Fruit fly (Drosophila melanogaster) whole organism, prepupa: ENCODE results near the gene Tollo.

Source experiments
- CG10631 ChIP-seq: fragments of 200-800 bp; sonication (Bioruptor generic); optimal IDR thresholded peaks from 2 replicates; lab custom pipeline; 2016; ENCODE audit warnings: missing biosample characterization, missing genetic modification characterization
- CG10669 ChIP-seq: fragments of 200-800 bp; sonication (Bioruptor generic); optimal IDR thresholded peaks from 3 replicates; lab custom pipeline; 2018; ENCODE audit warnings: missing biosample characterization, mild to moderate bottlenecking, missing genetic modification characterization, moderate library complexity
- CG11294 ChIP-seq: fragments of 200-800 bp; sonication (Bioruptor generic); IDR thresholded peaks from 2 replicates; pipeline ENCODE4 v1.3.6; 2022; ENCODE audit warnings: missing biosample characterization, missing genetic modification characterization
- CG11762 ChIP-seq: fragments of 200-800 bp; sonication (Bioruptor generic); optimal IDR thresholded peaks from 3 replicates; lab custom pipeline; 2016; ENCODE audit warnings: missing biosample characterization, missing genetic modification characterization; ENCODE audit not compliant: insufficient read depth
- CG11902 ChIP-seq: fragments of 200-800 bp; sonication (Bioruptor generic); optimal IDR thresholded peaks from 3 replicates; lab custom pipeline; 2016; ENCODE audit warnings: missing biosample characterization, missing genetic modification characterization
- CG15336 ChIP-seq: fragments of 200-800 bp; sonication (Bioruptor generic); IDR thresholded peaks from 2 replicates; pipeline ENCODE4 v1.3.6; 2022; ENCODE audit warnings: missing biosample characterization, missing genetic modification characterization
- CG1621 ChIP-seq: fragments of 200-800 bp; sonication (Bioruptor generic); optimal IDR thresholded peaks from 3 replicates; lab custom pipeline; 2018; ENCODE audit warnings: missing biosample characterization, mild to moderate bottlenecking, missing genetic modification characterization
- CG16779 ChIP-seq: fragments of 200-800 bp; sonication (Bioruptor generic); optimal IDR thresholded peaks from 3 replicates; lab custom pipeline; 2017; ENCODE audit warnings: missing biosample characterization, mild to moderate bottlenecking, missing genetic modification characterization
- CG3032 ChIP-seq: fragments of 200-800 bp; optimal IDR thresholded peaks from 2 replicates; lab custom pipeline; 2019; ENCODE audit warnings: missing biosample characterization, mild to moderate bottlenecking, missing genetic modification characterization, moderate library complexity
- CG32006 ChIP-seq: fragments of 200-800 bp; sonication (Bioruptor generic); optimal IDR thresholded peaks from 3 replicates; lab custom pipeline; 2017; ENCODE audit warnings: missing biosample characterization, mild to moderate bottlenecking, missing genetic modification characterization
- CG34406 ChIP-seq: fragments of 200-800 bp; sonication (Bioruptor generic); optimal IDR thresholded peaks from 3 replicates; lab custom pipeline; 2016; ENCODE audit warnings: missing biosample characterization, missing genetic modification characterization
- CG3919 ChIP-seq: fragments of 200-800 bp; sonication (Bioruptor generic); optimal IDR thresholded peaks from 3 replicates; lab custom pipeline; 2016; ENCODE audit warnings: missing biosample characterization, missing genetic modification characterization
- CG6163 ChIP-seq: fragments of 200-800 bp; sonication (Bioruptor generic); IDR thresholded peaks from 3 replicates; pipeline ENCODE4 v1.3.6; 2022; ENCODE audit warnings: missing biosample characterization, missing genetic modification characterization
- CG6792 ChIP-seq: fragments of 200-800 bp; sonication (Bioruptor generic); optimal IDR thresholded peaks from 3 replicates; lab custom pipeline; 2016; ENCODE audit warnings: missing biosample characterization, missing genetic modification characterization
- CG6854 ChIP-seq: fragments of 200-800 bp; sonication (Bioruptor generic); optimal IDR thresholded peaks from 2 replicates; lab custom pipeline; 2017; ENCODE audit warnings: missing biosample characterization, mild to moderate bottlenecking, missing genetic modification characterization
- CG8119 ChIP-seq: fragments of 200-800 bp; sonication (Bioruptor generic); IDR thresholded peaks from 3 replicates; pipeline ENCODE4 v1.3.6; 2022; ENCODE audit warnings: missing biosample characterization, missing genetic modification characterization
- CG8319 ChIP-seq: fragments of 200-800 bp; sonication (Bioruptor generic); optimal IDR thresholded peaks from 3 replicates; lab custom pipeline; 2016; ENCODE audit warnings: missing biosample characterization, missing genetic modification characterization
- CG8632 ChIP-seq: fragments of 200-800 bp; sonication (Bioruptor generic); optimal IDR thresholded peaks from 3 replicates; lab custom pipeline; 2016; ENCODE audit warnings: missing biosample characterization, missing genetic modification characterization
- Eip75B ChIP-seq: fragments of 200-800 bp; sonication (Bioruptor generic); optimal IDR thresholded peaks from 3 replicates; lab custom pipeline; 2016; ENCODE audit warnings: missing biosample characterization, missing genetic modification characterization
- Eip78C ChIP-seq: fragments of 200-800 bp; sonication (Bioruptor generic); peaks from one replicate; lab custom pipeline; 2016; ENCODE audit warnings: missing biosample characterization, missing genetic modification characterization
- Eip93F ChIP-seq: fragments of 200-800 bp; sonication (Bioruptor generic); optimal IDR thresholded peaks from 2 replicates; lab custom pipeline; 2016; ENCODE audit warnings: missing biosample characterization, mild to moderate bottlenecking, missing genetic modification characterization
- Ets21C ChIP-seq: fragments of 200-800 bp; sonication (Bioruptor generic); optimal IDR thresholded peaks from 3 replicates; lab custom pipeline; 2016; ENCODE audit warnings: missing biosample characterization, missing genetic modification characterization
- Hr39 ChIP-seq: fragments of 200-800 bp; sonication (Bioruptor generic); optimal IDR thresholded peaks from 2 replicates; lab custom pipeline; 2016; ENCODE audit warnings: missing biosample characterization, missing genetic modification characterization
- Hr4 ChIP-seq: fragments of 200-800 bp; sonication (Bioruptor generic); optimal IDR thresholded peaks from 3 replicates; lab custom pipeline; 2016; ENCODE audit warnings: missing biosample characterization, missing genetic modification characterization
- Met ChIP-seq: fragments of 200-800 bp; sonication (Bioruptor generic); optimal IDR thresholded peaks from 3 replicates; lab custom pipeline; 2016; ENCODE audit warnings: missing biosample characterization, missing genetic modification characterization
- OdsH ChIP-seq: fragments of 200-800 bp; sonication (Bioruptor generic); optimal IDR thresholded peaks from 3 replicates; lab custom pipeline; 2016; ENCODE audit warnings: missing biosample characterization, missing genetic modification characterization
- Smox ChIP-seq: fragments of 200-800 bp; sonication (Bioruptor generic); optimal IDR thresholded peaks from 3 replicates; lab custom pipeline; 2016; ENCODE audit warnings: missing biosample characterization, missing genetic modification characterization
- Sox14 ChIP-seq: fragments of 200-800 bp; sonication (Bioruptor generic); optimal IDR thresholded peaks from 3 replicates; lab custom pipeline; 2016; ENCODE audit warnings: missing biosample characterization, missing genetic modification characterization
- dsx ChIP-seq: fragments of 200-800 bp; optimal IDR thresholded peaks from 3 replicates; lab custom pipeline; 2019; ENCODE audit warnings: missing biosample characterization, mild to moderate bottlenecking, missing genetic modification characterization, moderate library complexity; ENCODE audit not compliant: poor library complexity, severe bottlenecking
- esn ChIP-seq: fragments of 200-800 bp; sonication (Bioruptor generic); optimal IDR thresholded peaks from 2 replicates; lab custom pipeline; 2016; ENCODE audit warnings: missing biosample characterization, mild to moderate bottlenecking, missing genetic modification characterization, moderate library complexity
- fd59A ChIP-seq: fragments of 200-800 bp; sonication (Bioruptor generic); optimal IDR thresholded peaks from 2 replicates; lab custom pipeline; 2017; ENCODE audit warnings: missing biosample characterization, mild to moderate bottlenecking, missing genetic modification characterization, missing genetic modification reagents
- fd85E ChIP-seq: fragments of 200-800 bp; sonication (Bioruptor generic); optimal IDR thresholded peaks from 3 replicates; lab custom pipeline; 2016; ENCODE audit warnings: missing biosample characterization, missing genetic modification characterization
- lz ChIP-seq: fragments of 200-800 bp; sonication (Bioruptor generic); optimal IDR thresholded peaks from 3 replicates; lab custom pipeline; 2016; ENCODE audit warnings: missing biosample characterization, missing genetic modification characterization
- net ChIP-seq: fragments of 200-800 bp; sonication (Bioruptor generic); optimal IDR thresholded peaks from 3 replicates; lab custom pipeline; 2016; ENCODE audit warnings: missing biosample characterization, missing genetic modification characterization
- pdm3 ChIP-seq: fragments of 200-800 bp; sonication (Bioruptor generic); optimal IDR thresholded peaks from 3 replicates; lab custom pipeline; 2016; ENCODE audit warnings: missing biosample characterization, missing genetic modification characterization
- salr ChIP-seq, 2 experiments: fragments of 200-800 bp; sonication (Bioruptor generic); optimal IDR thresholded peaks; 3 replicates each; lab custom pipeline; 2016 to 2018; ENCODE audit warnings: missing biosample characterization in 2 of 2, missing genetic modification characterization in 2 of 2, mild to moderate bottlenecking in 1 of 2
- spab ChIP-seq: fragments of 200-800 bp; sonication (Bioruptor generic); optimal IDR thresholded peaks from 2 replicates; lab custom pipeline; 2017; ENCODE audit warnings: missing biosample characterization, mild to moderate bottlenecking, missing genetic modification characterization, missing genetic modification reagents
- ss ChIP-seq, 2 experiments: fragments of 200-800 bp; sonication (Bioruptor generic); optimal IDR thresholded peaks; 2 replicates in 1 of 2; 3 replicates in 1 of 2; lab custom pipeline; 2017 to 2018; ENCODE audit warnings: mild to moderate bottlenecking in 2 of 2, missing biosample characterization in 2 of 2, missing genetic modification characterization in 2 of 2, moderate library complexity in 1 of 2
- svp ChIP-seq: fragments of 200-800 bp; sonication (Bioruptor generic); peaks from one replicate; lab custom pipeline; 2016; ENCODE audit warnings: missing biosample characterization, missing genetic modification characterization
- topi ChIP-seq: fragments of 200-800 bp; sonication (Bioruptor generic); optimal IDR thresholded peaks from 3 replicates; lab custom pipeline; 2016; ENCODE audit warnings: missing biosample characterization, missing genetic modification characterization
- vri ChIP-seq: fragments of 200-800 bp; sonication (Bioruptor generic); optimal IDR thresholded peaks from 3 replicates; lab custom pipeline; 2016; ENCODE audit warnings: missing biosample characterization, mild to moderate bottlenecking, missing genetic modification characterization

Gene Tollo

dm6 chr3L:15246353-15246752 is 10.9 kb downstream of the Tollo start (continued):
- TF ChIP-seq CG10631 (GFP tag; lab: Kevin White, UChicago) (no peak), Smox (GFP tag; lab: Kevin White, UChicago) (no peak), esn (GFP tag; lab: Kevin White, UChicago) (no peak), CG1621 (peak; percentile 55), CG10669 (GFP tag; lab: Kevin White, UChicago) (no peak), Ets21C (no peak), ss (GFP tag; optimal IDR thresholded peaks at IDR 0.05; lab: Kevin White, UChicago) (no peak), CG3919 (GFP tag; lab: Kevin White, UChicago) (no peak), CG34406 (GFP tag; lab: Kevin White, UChicago) (no peak), CG6792 (no peak), pdm3 (GFP tag; lab: Kevin White, UChicago) (no peak)

DNA sequence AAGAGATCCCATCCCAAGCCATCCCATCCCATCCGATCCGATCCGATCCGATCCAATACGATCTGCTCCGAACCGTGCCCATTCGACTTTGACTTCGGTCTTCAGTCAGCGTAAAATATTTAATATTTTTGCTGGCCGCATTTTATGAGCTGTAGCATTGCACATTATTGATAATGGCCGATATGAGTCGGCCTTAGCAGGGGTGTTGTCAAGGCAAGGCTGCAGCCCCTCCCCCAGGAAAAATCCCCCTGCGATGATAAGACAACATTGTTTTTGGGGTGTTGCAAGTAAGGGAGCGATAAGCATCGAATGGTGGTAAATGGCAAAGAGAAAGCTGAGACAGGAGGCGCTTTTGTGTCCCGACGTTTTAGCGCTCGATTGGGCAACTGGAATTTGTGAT is 12.0 kb downstream of the Tollo start:
- TF ChIP-seq Hr39 (no peak), CG8119 (GFP tag; lab: Robert Waterston, UW) (no peak), Eip75B (no peak), CG6163 (no peak), Smox (GFP tag; lab: Kevin White, UChicago) (no peak), Sox14 (GFP tag; lab: Kevin White, UChicago) (no peak), CG15336 (no peak), CG3919 (GFP tag; lab: Kevin White, UChicago) (no peak), CG8319 (GFP tag; lab: Kevin White, UChicago) (no peak), spab (GFP tag; lab: Kevin White, UChicago) (no peak), CG3032 (tag; lab: Kevin White, UChicago) (no peak), dsx (GFP tag; lab: Kevin White, UChicago) (peak; percentile 27), CG6792 (no peak), vri (no peak), CG6854 (GFP tag; lab: Kevin White, UChicago) (peak; percentile 24), fd59A (no peak), CG32006 (GFP tag; lab: Kevin White, UChicago) (no peak), CG10631 (GFP tag; lab: Kevin White, UChicago) (no peak), CG16779 (no peak), svp (peak; percentile 74), CG34406 (GFP tag; lab: Kevin White, UChicago) (no peak), net (GFP tag; lab: Kevin White, UChicago) (no peak), Met (GFP tag; lab: Kevin White, UChicago) (no peak), OdsH (GFP tag; lab: Kevin White, UChicago) (no peak), CG11762 (no peak), CG8632 (no peak), fd85E (no peak), Hr4 (no peak), Ets21C (no peak), pdm3 (GFP tag; lab: Kevin White, UChicago) (no peak), salr (GFP tag; optimal IDR thresholded peaks at IDR 0.05; lab: Kevin White, UChicago) (no peak), CG11902 (no peak), esn (GFP tag; lab: Kevin White, UChicago) (no peak), Eip93F (no peak), lz (GFP tag; lab: Kevin White, UChicago) (no peak), Eip78C (GFP tag; lab: Kevin White, UChicago) (peak; percentile 32)
- TF ChIP-seq, all 60 proteins: peak for 4

DNA sequence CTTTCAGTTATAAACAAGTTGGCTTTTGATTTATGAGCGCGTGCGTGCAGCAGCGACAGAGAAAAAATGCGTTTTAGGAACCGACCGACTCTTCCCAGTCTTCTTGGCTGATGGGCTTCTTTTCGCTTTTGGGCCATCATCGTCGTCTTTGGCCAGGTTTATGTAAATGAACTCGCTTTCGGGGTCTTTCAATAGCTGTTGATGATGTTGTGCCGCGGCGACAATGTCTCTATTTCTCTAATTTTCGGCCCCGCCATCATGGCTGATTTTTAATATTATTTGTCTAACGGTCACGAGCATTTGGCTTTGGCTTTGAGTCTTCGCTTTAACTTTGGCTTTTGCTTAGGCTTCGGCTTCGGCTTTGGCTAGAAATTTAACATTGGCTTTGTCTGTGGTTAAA is 13.3 kb downstream of the Tollo start:
- TF ChIP-seq topi (GFP tag; lab: Kevin White, UChicago) (no peak), CG11294 (GFP tag; lab: Robert Waterston, UW) (no peak)
